Worm (Caenorhabditis elegans) whole organism, L1 larva: ENCODE results near the gene W04E12.7.
A peak's percentile ranks its signal among the peaks of the same experiment; 100 is the strongest.

Experiments
- C34B4.2 ChIP-seq: sonication (generic microtip); optimal IDR thresholded peaks from 2 replicates; lab custom pipeline; 2017; ENCODE audit warnings: mild to moderate bottlenecking, missing genetic modification characterization, missing compliant biosample characterization
- Y116A8C.19 ChIP-seq: sonication (generic microtip); optimal IDR thresholded peaks from 2 replicates; lab custom pipeline; 2016; ENCODE audit warnings: missing compliant biosample characterization, missing genetic modification characterization, borderline replicate concordance
- alr-1 ChIP-seq: fragments of 200-800 bp; sonication (Bioruptor generic); optimal IDR thresholded peaks from 2 replicates; lab custom pipeline; 2018; ENCODE audit warnings: borderline replicate concordance, mild to moderate bottlenecking, missing genetic modification characterization, missing compliant biosample characterization
- aly-2 ChIP-seq: fragments of 150-350 bp; optimal IDR thresholded peaks from 2 replicates; lab custom pipeline; 2014; ENCODE audit warnings: missing biosample characterization, missing genetic modification characterization
- ceh-63 ChIP-seq: fragments of 200-800 bp; sonication (Bioruptor generic); optimal IDR thresholded peaks from 2 replicates; lab custom pipeline; 2018; ENCODE audit warnings: mild to moderate bottlenecking, missing genetic modification characterization, missing compliant biosample characterization
- ceh-8 ChIP-seq: fragments of 200-800 bp; sonication (Bioruptor generic); optimal IDR thresholded peaks from 2 replicates; lab custom pipeline; 2018; ENCODE audit warnings: mild to moderate bottlenecking, missing genetic modification characterization, moderate library complexity, missing compliant biosample characterization
- ceh-90 ChIP-seq: sonication (generic microtip); optimal IDR thresholded peaks from 2 replicates; lab custom pipeline; 2016; ENCODE audit warnings: missing genetic modification characterization, missing compliant biosample characterization
- ces-1 ChIP-seq: fragments of 150-350 bp; optimal IDR thresholded peaks from 2 replicates; lab custom pipeline; 2014; ENCODE audit warnings: missing biosample characterization, missing genetic modification reagents, missing genetic modification characterization
- egl-27 ChIP-seq, 2 experiments: fragments of 150-350 bp in 1 of 2; sonication (generic microtip); optimal IDR thresholded peaks; 3 replicates each; lab custom pipeline; 2017 to 2018; ENCODE audit warnings: missing biosample characterization in 2 of 2, missing genetic modification characterization in 2 of 2, missing genetic modification reagents in 2 of 2
- elt-2 ChIP-seq: sonication (generic microtip); optimal IDR thresholded peaks from 2 replicates; lab custom pipeline; 2016; ENCODE audit warnings: missing genetic modification characterization, mild to moderate bottlenecking, inconsistent platforms, missing compliant biosample characterization, missing genetic modification reagents
- elt-3 ChIP-seq, 6 experiments: fragments of 150-350 bp in 1 of 6; sonication (generic microtip); optimal IDR thresholded peaks; 2 replicates each; lab custom pipeline; 2017 to 2018; ENCODE audit warnings: missing biosample characterization in 6 of 6, missing genetic modification characterization in 6 of 6, inconsistent platforms in 1 of 6
- fkh-4 ChIP-seq: sonication (generic microtip); optimal IDR thresholded peaks from 2 replicates; lab custom pipeline; 2016; ENCODE audit warnings: missing compliant biosample characterization, missing genetic modification characterization, borderline replicate concordance
- grh-1 ChIP-seq: fragments of 200-800 bp; sonication (Bioruptor generic); IDR thresholded peaks from 2 replicates; pipeline ENCODE4 v1.3.6; 2022; ENCODE audit warnings: missing genetic modification reagents, missing genetic modification characterization, missing compliant biosample characterization
- irx-1 ChIP-seq: sonication (generic microtip); optimal IDR thresholded peaks from 2 replicates; lab custom pipeline; 2016; ENCODE audit warnings: missing genetic modification characterization, missing compliant biosample characterization
- jun-1 ChIP-seq: fragments of 150-350 bp; optimal IDR thresholded peaks from 2 replicates; lab custom pipeline; 2014; ENCODE audit warnings: missing biosample characterization, missing genetic modification reagents, missing genetic modification characterization
- lin-15B ChIP-seq: fragments of 150-350 bp; sonication (generic microtip); optimal IDR thresholded peaks from 3 replicates; lab custom pipeline; 2014; ENCODE audit warnings: missing biosample characterization, missing genetic modification characterization
- lin-35 ChIP-seq, 2 experiments: fragments of 150-350 bp; optimal IDR thresholded peaks; 2 replicates each; lab custom pipeline; 2014; ENCODE audit warnings: missing biosample characterization in 2 of 2, missing genetic modification characterization in 2 of 2, missing genetic modification reagents in 2 of 2
- lin-39 ChIP-seq: fragments of 150-350 bp; optimal IDR thresholded peaks from 2 replicates; lab custom pipeline; 2014; ENCODE audit warnings: missing biosample characterization, missing genetic modification reagents, missing genetic modification characterization
- lir-3 ChIP-seq: sonication (generic microtip); optimal IDR thresholded peaks from 2 replicates; lab custom pipeline; 2016; ENCODE audit warnings: mild to moderate bottlenecking, missing genetic modification characterization, moderate library complexity, missing compliant biosample characterization; ENCODE audit not compliant: poor library complexity
- mdl-1 ChIP-seq, 2 experiments: fragments of 150-350 bp; optimal IDR thresholded peaks; 2 replicates each; lab custom pipeline; 2014 to 2017; ENCODE audit warnings: missing biosample characterization in 2 of 2, missing genetic modification characterization in 2 of 2, inconsistent platforms in 1 of 2
- mep-1 ChIP-seq: fragments of 150-350 bp; optimal IDR thresholded peaks from 2 replicates; lab custom pipeline; 2014; ENCODE audit warnings: missing biosample characterization, missing genetic modification characterization
- nhr-11 ChIP-seq: fragments of 150-350 bp; optimal IDR thresholded peaks from 2 replicates; lab custom pipeline; 2014; ENCODE audit warnings: missing biosample characterization, missing genetic modification characterization
- nhr-12 ChIP-seq: sonication (generic microtip); optimal IDR thresholded peaks from 2 replicates; lab custom pipeline; 2017; ENCODE audit warnings: missing biosample characterization, missing genetic modification characterization
- nhr-19 ChIP-seq: fragments of 200-800 bp; sonication (Bioruptor generic); conservative IDR thresholded peaks from 2 replicates; pipeline ENCODE4 v1.3.6; 2022; ENCODE audit warnings: missing genetic modification characterization, missing compliant biosample characterization
- nhr-20 ChIP-seq: sonication (generic microtip); optimal IDR thresholded peaks from 2 replicates; lab custom pipeline; 2016; ENCODE audit warnings: mild to moderate bottlenecking, missing genetic modification characterization, missing compliant biosample characterization
- nhr-237 ChIP-seq: fragments of 150-350 bp; optimal IDR thresholded peaks from 2 replicates; lab custom pipeline; 2014; ENCODE audit warnings: missing biosample characterization, missing genetic modification characterization
- nhr-28 ChIP-seq: fragments of 150-350 bp; optimal IDR thresholded peaks from 2 replicates; lab custom pipeline; 2014; ENCODE audit warnings: missing biosample characterization, missing genetic modification characterization
- nhr-71 ChIP-seq: sonication (generic microtip); optimal IDR thresholded peaks from 2 replicates; lab custom pipeline; 2016; ENCODE audit warnings: mild to moderate bottlenecking, missing genetic modification characterization, moderate library complexity, missing compliant biosample characterization
- nhr-77 ChIP-seq: fragments of 150-350 bp; optimal IDR thresholded peaks from 2 replicates; lab custom pipeline; 2014; ENCODE audit warnings: missing biosample characterization, missing genetic modification characterization
- nhr-85 ChIP-seq: sonication (generic microtip); peaks from one replicate; lab custom pipeline; 2016; ENCODE audit warnings: missing genetic modification characterization, inconsistent platforms, missing compliant biosample characterization
- pag-3 ChIP-seq: sonication (generic microtip); optimal IDR thresholded peaks from 2 replicates; lab custom pipeline; 2017; ENCODE audit warnings: missing genetic modification characterization, mild to moderate bottlenecking, missing compliant biosample characterization, antibody characterized with exemption, borderline replicate concordance; ENCODE audit not compliant: insufficient read depth
- pax-3 ChIP-seq: fragments of 200-800 bp; sonication (Bioruptor generic); optimal IDR thresholded peaks from 2 replicates; lab custom pipeline; 2018; ENCODE audit warnings: mild to moderate bottlenecking, missing genetic modification characterization, moderate library complexity, missing compliant biosample characterization
- rnt-1 ChIP-seq: sonication (generic microtip); optimal IDR thresholded peaks from 2 replicates; lab custom pipeline; 2016; ENCODE audit warnings: mild to moderate bottlenecking, missing genetic modification characterization, moderate library complexity, missing compliant biosample characterization
- snu-23 ChIP-seq: sonication (generic microtip); optimal IDR thresholded peaks from 2 replicates; lab custom pipeline; 2016; ENCODE audit warnings: missing genetic modification characterization, missing compliant biosample characterization
- sox-4 ChIP-seq: sonication (generic microtip); optimal IDR thresholded peaks from 2 replicates; lab custom pipeline; 2016; ENCODE audit warnings: missing genetic modification characterization, missing compliant biosample characterization
- sptf-1 ChIP-seq: fragments of 150-350 bp; optimal IDR thresholded peaks from 2 replicates; lab custom pipeline; 2014; ENCODE audit warnings: missing biosample characterization, missing genetic modification characterization
- sup-37 ChIP-seq: fragments of 200-800 bp; sonication (Bioruptor generic); optimal IDR thresholded peaks from 2 replicates; lab custom pipeline; 2018; ENCODE audit warnings: mild to moderate bottlenecking, missing genetic modification characterization, missing compliant biosample characterization
- swsn-7 ChIP-seq: sonication (generic microtip); optimal IDR thresholded peaks from 2 replicates; lab custom pipeline; 2016; ENCODE audit warnings: missing genetic modification characterization, missing compliant biosample characterization
- tbx-2 ChIP-seq: sonication (generic microtip); optimal IDR thresholded peaks from 2 replicates; lab custom pipeline; 2016; ENCODE audit warnings: missing genetic modification characterization, missing compliant biosample characterization
- unc-62 ChIP-seq: fragments of 150-350 bp; optimal IDR thresholded peaks from 2 replicates; lab custom pipeline; 2014; ENCODE audit warnings: missing biosample characterization, missing genetic modification reagents, missing genetic modification characterization
- unc-86 ChIP-seq: sonication (generic microtip); optimal IDR thresholded peaks from 2 replicates; lab custom pipeline; 2016; ENCODE audit warnings: missing genetic modification characterization, missing compliant biosample characterization
- ztf-11 ChIP-seq, 2 experiments: sonication (generic microtip); optimal IDR thresholded peaks; 2 replicates each; lab custom pipeline; 2016 to 2017; ENCODE audit warnings: missing genetic modification characterization in 2 of 2, missing biosample characterization in 1 of 2, missing compliant biosample characterization in 1 of 2

The W04E12.7 gene

ce11 chrV:19745852-19746251 is 8.5 kb upstream of the W04E12.7 start, which contains the start of gene W04E12.5:
Gene W04E12.5, plus strand, starts transcription at chrV:19746152.
- TF ChIP-seq nhr-71 (no peak), nhr-28 (tag; lab: Kevin White, UChicago) (no peak), unc-62 (GFP tag; lab: Kevin White, UChicago) (no peak), pag-3 (no peak), ceh-90 (no peak), Y116A8C.19 (tag; lab: Kevin White, UChicago) (no peak), rnt-1 (no peak), sox-4 (no peak), ces-1 (no peak), elt-2 (tag; lab: Kevin White, UChicago) (no peak), unc-86 (tag; lab: Kevin White, UChicago) (no peak), nhr-20 (tag; lab: Kevin White, UChicago) (no peak), elt-3 (tag; optimal IDR thresholded peaks at IDR 0.05; lab: Kevin White, UChicago) (no peak), mep-1 (no peak), ceh-63 (GFP tag; lab: Kevin White, UChicago) (no peak)
- TF ChIP-seq, all 84 proteins: peak for 0

- TF ChIP-seq elt-3 (tag; optimal IDR thresholded peaks at IDR 0.05; lab: Kevin White, UChicago) (no peak), aly-2 (no peak), egl-27 (tag; optimal IDR thresholded peaks at IDR 0.05; lab: Kevin White, UChicago) (no peak), C34B4.2 (tag; lab: Kevin White, UChicago) (no peak), nhr-11 (tag; lab: Kevin White, UChicago) (no peak), nhr-77 (tag; lab: Kevin White, UChicago) (no peak), lin-15B (tag; lab: Kevin White, UChicago) (no peak), nhr-28 (tag; lab: Kevin White, UChicago) (no peak), fkh-4 (no peak), lin-39 (tag; lab: Kevin White, UChicago) (no peak), sptf-1 (tag; lab: Kevin White, UChicago) (no peak), nhr-237 (no peak), tbx-2 (tag; lab: Kevin White, UChicago) (no peak), sup-37 (GFP tag; lab: Kevin White, UChicago) (no peak), jun-1 (tag; lab: Kevin White, UChicago) (no peak), lin-35 (GFP tag; optimal IDR thresholded peaks at IDR 0.05; lab: Kevin White, UChicago) (no peak), nhr-12 (tag; lab: Kevin White, UChicago) (no peak), Y116A8C.19 (tag; lab: Kevin White, UChicago) (no peak)
These were observed 6.9 kb upstream of the W04E12.7 start for ce11 chrV:19744210-19744609.

DNA sequence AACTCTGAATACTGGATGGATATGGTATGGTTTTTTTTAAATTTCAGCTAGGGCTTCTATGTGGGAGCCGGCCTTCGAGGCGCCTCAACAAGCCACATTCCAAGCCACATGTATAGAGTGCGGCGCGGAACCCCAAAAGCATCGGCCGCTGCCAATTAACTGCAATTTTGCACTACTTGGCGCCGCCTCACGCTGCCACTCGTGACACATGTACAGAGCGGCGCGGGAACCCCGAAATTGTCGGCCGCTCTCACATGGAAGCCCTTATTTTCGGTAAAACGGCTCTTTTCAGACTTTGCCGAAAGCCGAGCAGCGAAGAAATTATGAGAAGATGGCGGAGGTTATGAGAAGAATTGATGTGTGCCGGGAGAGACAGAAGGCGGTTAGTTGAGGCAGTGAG is 6.4 kb upstream of the W04E12.7 start:
- TF ChIP-seq pax-3 (no peak), nhr-85 (tag; lab: Kevin White, UChicago) (peak; percentile 11)

- no peak for TF ChIP-seq nhr-28 (tag; lab: Kevin White, UChicago)
- TF ChIP-seq lir-3, result no peak
- no peak for TF ChIP-seq nhr-19 (GFP tag; lab: Robert Waterston, UW)
- TF ChIP-seq unc-62 (GFP tag; lab: Kevin White, UChicago), result no peak
- TF ChIP-seq snu-23 (GFP tag; lab: Kevin White, UChicago), result no peak
- TF ChIP-seq Y116A8C.19 (tag; lab: Kevin White, UChicago), result no peak
- no peak for TF ChIP-seq ceh-8 (GFP tag; lab: Kevin White, UChicago)
- TF ChIP-seq irx-1 (tag; lab: Kevin White, UChicago), result no peak
- TF ChIP-seq nhr-71, result no peak
- TF ChIP-seq nhr-11 (tag; lab: Kevin White, UChicago), result no peak
- TF ChIP-seq alr-1, result no peak
- no peak for TF ChIP-seq grh-1 (GFP tag; lab: Robert Waterston, UW)
- no peak for TF ChIP-seq mdl-1 (tag; optimal IDR thresholded peaks at IDR 0.05; lab: Kevin White, UChicago)
- no peak for TF ChIP-seq swsn-7 (tag; lab: Kevin White, UChicago)
- TF ChIP-seq ztf-11 (tag; optimal IDR thresholded peaks at IDR 0.05; lab: Kevin White, UChicago), result no peak
- TF ChIP-seq, all 84 proteins: peak for 0
These were observed 5.9 kb upstream of the W04E12.7 start, which contains the start of gene W04E12.4 for ce11 chrV:19743305-19743704. Gene W04E12.4, plus strand, starts transcription at chrV:19743605.
